Worm (Caenorhabditis elegans): Measurements from ENCODE around the gene C01G5.3.

C01G5.3 gene

ce11 chrIV:6585397-6585921 is 49.5 kb downstream of the C01G5.3 start, which contains the start of the genes F38A5.2 and dnj-11 (continued):
- TF ChIP-seq nhr-23 (tag; optimal IDR thresholded peaks at IDR 0.05) = peak; percentile 85
- TF ChIP-seq egl-5 (tag; optimal IDR thresholded peaks at IDR 0.05) = peak; percentile 71
- no peak for TF ChIP-seq mml-1 (tag; optimal IDR thresholded peaks at IDR 0.05)
- TF ChIP-seq lin-15B (tag; optimal IDR thresholded peaks at IDR 0.05) = peak; percentile 94
- TF ChIP-seq nhr-43 (tag; optimal IDR thresholded peaks at IDR 0.05; ENCODE audit: poor library complexity, severe bottlenecking) = peak; percentile 69
- TF ChIP-seq pqm-1 (tag; optimal IDR thresholded peaks at IDR 0.05) = peak; percentile 62
- no peak for TF ChIP-seq ama-1 (optimal IDR thresholded peaks at IDR 0.05)
- TF ChIP-seq ceh-9 (tag; optimal IDR thresholded peaks at IDR 0.05) = no peak
- TF ChIP-seq skn-1 (tag; optimal IDR thresholded peaks at IDR 0.05) = peak; percentile 83
- TF ChIP-seq lsy-12 (tag; optimal IDR thresholded peaks at IDR 0.05) = peak; percentile 27
- TF ChIP-seq mdl-1 (tag; optimal IDR thresholded peaks at IDR 0.05) = no peak

Data from whole organism, L3 larva.